Fruit fly (Drosophila melanogaster): ENCODE data around the gene CG42359.

Gene CG42359

DNA sequence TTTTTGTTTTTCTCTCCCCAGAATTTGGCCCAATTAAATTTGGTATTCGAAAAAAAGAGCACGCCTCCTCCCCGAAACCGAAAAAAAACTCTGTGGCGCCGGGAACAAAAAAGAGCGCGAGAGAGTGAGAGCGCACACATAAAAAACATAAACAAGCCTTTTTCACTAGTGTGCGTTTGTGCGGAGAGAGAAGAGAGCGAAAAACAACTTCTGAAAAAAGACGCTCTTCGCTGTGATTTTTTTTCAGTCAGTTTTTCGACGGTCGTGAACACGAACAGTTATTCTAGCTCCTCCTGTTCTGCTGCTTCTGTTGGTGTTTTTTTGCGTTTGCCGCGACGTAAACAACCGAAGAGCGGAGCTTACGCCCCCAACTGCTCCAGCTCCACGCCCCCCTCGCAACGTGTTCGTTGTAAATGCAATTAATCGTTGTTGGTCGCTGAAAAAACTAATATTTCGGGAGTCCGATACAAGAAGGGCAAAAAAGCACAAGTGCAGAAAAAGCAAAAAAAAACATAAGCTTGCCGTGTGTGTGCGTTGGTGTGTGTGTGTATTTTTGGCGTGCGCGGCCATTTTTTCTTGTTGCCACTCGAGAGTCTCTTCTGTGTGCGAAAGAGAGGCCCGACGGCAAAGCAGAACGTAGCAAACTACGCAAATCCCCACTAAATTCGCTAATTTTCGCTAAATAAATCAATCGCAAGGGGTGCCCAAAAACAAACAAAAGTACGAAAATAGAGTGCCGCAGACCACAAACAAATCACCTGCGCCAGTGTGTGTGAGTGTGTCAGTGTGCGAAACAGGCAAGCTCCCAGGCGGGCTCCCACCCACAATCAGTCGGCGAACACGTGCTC, 2.1 kb upstream of the CG42359 start, which contains the start of gene sqz (continued):
- TF ChIP-seq topi (GFP tag; optimal IDR thresholded peaks at IDR 0.05), result peak; percentile 56
- TF ChIP-seq dsx (GFP tag; optimal IDR thresholded peaks at IDR 0.05; ENCODE audit: poor library complexity, severe bottlenecking), result peak; percentile 84
- no peak for TF ChIP-seq CG11902 (GFP tag; optimal IDR thresholded peaks at IDR 0.05)
- peak; percentile 72 for TF ChIP-seq Eip75B (GFP tag; optimal IDR thresholded peaks at IDR 0.05)
- peak; percentile 81 for TF ChIP-seq Ets96B (tag; optimal IDR thresholded peaks at IDR 0.05)
- TF ChIP-seq acj6 (GFP tag; optimal IDR thresholded peaks at IDR 0.05), result no peak
- no peak for TF ChIP-seq CG31627 (GFP tag; optimal IDR thresholded peaks at IDR 0.05)
- peak; percentile 72 for TF ChIP-seq CG3032 (tag; optimal IDR thresholded peaks at IDR 0.05)
- TF ChIP-seq CG6163 (GFP tag; IDR thresholded peaks at IDR 0.05), result peak; percentile 85
- TF ChIP-seq CG3919 (GFP tag; optimal IDR thresholded peaks at IDR 0.05), result peak; percentile 63
- no peak for TF ChIP-seq Hr38 (GFP tag; optimal IDR thresholded peaks at IDR 0.05)
- peak; percentile 45 for TF ChIP-seq achi (GFP tag; optimal IDR thresholded peaks at IDR 0.05)
- peak; percentile 54 for TF ChIP-seq svp (GFP tag)
- no peak for TF ChIP-seq Smox (GFP tag; optimal IDR thresholded peaks at IDR 0.05)
- peak; percentile 74 for TF ChIP-seq CG1621 (tag; optimal IDR thresholded peaks at IDR 0.05)
- peak; percentile 88 for TF ChIP-seq CG6808 (GFP tag; optimal IDR thresholded peaks at IDR 0.05)
- peak; percentile 23 for TF ChIP-seq lz (GFP tag; optimal IDR thresholded peaks at IDR 0.05)
- TF ChIP-seq cyc (GFP tag; optimal IDR thresholded peaks at IDR 0.05), result no peak
- TF ChIP-seq CG15336 (GFP tag; IDR thresholded peaks at IDR 0.05), result peak; percentile 73; the same call in 1 of the 2 replicates
- peak; percentile 0 for TF ChIP-seq pdm3 (GFP tag; optimal IDR thresholded peaks at IDR 0.05)
- TF ChIP-seq fkh (GFP tag; optimal IDR thresholded peaks at IDR 0.05), result peak; percentile 51
- peak; percentile 93 for TF ChIP-seq ss (GFP tag; optimal IDR thresholded peaks at IDR 0.05)
- TF ChIP-seq fd85E (GFP tag; optimal IDR thresholded peaks at IDR 0.05), result peak; percentile 73

- TF ChIP-seq OdsH (GFP tag; optimal IDR thresholded peaks at IDR 0.05) (no peak), CG16779 (tag; optimal IDR thresholded peaks at IDR 0.05) (no peak), esn (GFP tag; optimal IDR thresholded peaks at IDR 0.05) (no peak), net (GFP tag; optimal IDR thresholded peaks at IDR 0.05) (no peak), CG4318 (GFP tag; optimal IDR thresholded peaks at IDR 0.05) (no peak)
Measured at dm6 chr3R:19159778-19160177, 2.3 kb downstream of the CG42359 start, which contains the start of gene CG11779. TSS of gene CG11779 (minus strand) at chr3R:19159878.

- TF ChIP-seq salr (GFP tag; optimal IDR thresholded peaks at IDR 0.05), result no peak
- TF ChIP-seq dac (GFP tag; optimal IDR thresholded peaks at IDR 0.05), result no peak
- TF ChIP-seq svp (GFP tag), result peak; percentile 55
- TF ChIP-seq Eip78C (GFP tag), result peak; percentile 30
Measured at dm6 chr3R:19157997-19158396, 4.1 kb downstream of the CG42359 start.

DNA sequence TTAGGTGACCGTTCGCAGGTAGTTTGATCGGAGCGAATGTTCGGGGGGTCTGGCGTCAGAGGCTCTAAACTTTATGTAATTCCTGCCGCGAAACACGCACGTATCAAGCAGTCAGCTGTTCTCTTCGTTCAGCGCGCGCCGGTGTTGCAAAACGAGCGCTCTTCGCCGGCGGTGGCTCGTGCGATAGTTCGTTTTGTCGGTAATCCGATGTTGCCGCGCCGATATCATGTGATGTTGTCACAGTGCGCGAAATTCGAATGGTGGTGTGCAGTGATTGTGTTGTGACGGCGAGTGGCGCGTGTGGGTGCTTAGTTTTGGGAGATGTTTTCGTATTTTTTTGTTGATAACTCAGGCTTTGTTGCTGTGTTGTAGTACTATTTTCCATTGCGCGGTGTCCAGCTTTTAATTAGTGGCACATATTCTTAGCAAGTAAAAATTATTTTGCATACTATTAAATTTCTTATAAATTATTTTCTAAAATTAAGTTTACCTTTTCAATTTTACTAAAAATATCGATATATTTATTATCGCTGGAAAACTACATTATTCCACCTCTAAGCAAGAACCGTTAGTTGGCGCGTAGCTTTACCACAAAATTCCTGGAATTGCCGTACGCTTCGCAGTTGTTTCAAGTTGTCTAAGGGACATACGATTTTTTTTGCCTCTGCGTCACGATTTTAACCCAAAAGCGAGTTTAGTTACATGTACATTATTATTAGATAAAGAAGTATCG, 5.3 kb downstream of the CG42359 start, which contains the start of gene nanos:
Gene nanos (plus strand): TSS at position 569 of the 733 bp plus-strand sequence.
- peak; percentile 27 for TF ChIP-seq OdsH (GFP tag; optimal IDR thresholded peaks at IDR 0.05)
- TF ChIP-seq CG3919 (GFP tag; optimal IDR thresholded peaks at IDR 0.05), result peak; percentile 58
- peak; percentile 59 for TF ChIP-seq esn (GFP tag; optimal IDR thresholded peaks at IDR 0.05)
- peak; percentile 59 for TF ChIP-seq CG31627 (GFP tag; optimal IDR thresholded peaks at IDR 0.05)
- peak; percentile 52 for TF ChIP-seq Sox14 (GFP tag; optimal IDR thresholded peaks at IDR 0.05)
- peak; percentile 73 for TF ChIP-seq vri (GFP tag; optimal IDR thresholded peaks at IDR 0.05)
- TF ChIP-seq Ets21C (GFP tag; optimal IDR thresholded peaks at IDR 0.05), result peak; percentile 29
- TF ChIP-seq CG6792 (GFP tag; optimal IDR thresholded peaks at IDR 0.05), result peak; percentile 11
- no peak for TF ChIP-seq CG11762 (GFP tag; optimal IDR thresholded peaks at IDR 0.05; ENCODE audit: insufficient read depth)
- TF ChIP-seq net (GFP tag; optimal IDR thresholded peaks at IDR 0.05), result peak; percentile 17
- TF ChIP-seq cyc (GFP tag; optimal IDR thresholded peaks at IDR 0.05), result peak; percentile 64
- TF ChIP-seq topi (GFP tag; optimal IDR thresholded peaks at IDR 0.05), result peak; percentile 39
- TF ChIP-seq Eip75B (GFP tag; optimal IDR thresholded peaks at IDR 0.05), result peak; percentile 21
- TF ChIP-seq Sox15 (GFP tag; optimal IDR thresholded peaks at IDR 0.05), result no peak
- peak; percentile 21 for TF ChIP-seq CG32006 (GFP tag; optimal IDR thresholded peaks at IDR 0.05)
- TF ChIP-seq Eip93F (GFP tag; optimal IDR thresholded peaks at IDR 0.05), result no peak
- TF ChIP-seq CG1621 (tag; optimal IDR thresholded peaks at IDR 0.05), result peak; percentile 18
- peak; percentile 1 for TF ChIP-seq Smox (GFP tag; optimal IDR thresholded peaks at IDR 0.05)
- TF ChIP-seq Blimp-1 (GFP tag; optimal IDR thresholded peaks at IDR 0.05), result no peak
- no peak for TF ChIP-seq Hr38 (GFP tag; optimal IDR thresholded peaks at IDR 0.05)
- TF ChIP-seq CG11902 (GFP tag; optimal IDR thresholded peaks at IDR 0.05), result peak; percentile 39
- peak; percentile 25; the same call in 1 of the 2 replicates for TF ChIP-seq Gug (GFP tag; IDR thresholded peaks at IDR 0.05)
- TF ChIP-seq CG6163 (GFP tag; IDR thresholded peaks at IDR 0.05), result peak; percentile 72; the same call in 2 of the 3 replicates
- no peak for TF ChIP-seq dsx (GFP tag; optimal IDR thresholded peaks at IDR 0.05; ENCODE audit: poor library complexity, severe bottlenecking)
- no peak for TF ChIP-seq Ets96B (tag; optimal IDR thresholded peaks at IDR 0.05)
